Fruit fly (Drosophila melanogaster) whole organism, adult: ENCODE data around the gene HipHop.

Source experiments
- CG11617 ChIP-seq: fragments of 200-800 bp; sonication (Bioruptor generic); optimal IDR thresholded peaks from 2 replicates; lab custom pipeline; 2017; ENCODE audit warnings: mild to moderate bottlenecking, missing biosample characterization, missing genetic modification reagents, missing genetic modification characterization
- CG12768 ChIP-seq: fragments of 200-800 bp; sonication (Bioruptor generic); optimal IDR thresholded peaks from 2 replicates; lab custom pipeline; 2017; ENCODE audit warnings: missing biosample characterization, missing genetic modification characterization, mild to moderate bottlenecking, moderate library complexity, missing genetic modification reagents
- CG14711 ChIP-seq: fragments of 200-800 bp; sonication (Bioruptor generic); optimal IDR thresholded peaks from 2 replicates; lab custom pipeline; 2018; ENCODE audit warnings: missing biosample characterization, mild to moderate bottlenecking, missing genetic modification characterization, moderate library complexity
- CG1620 ChIP-seq: fragments of 200-800 bp; sonication (Bioruptor generic); optimal IDR thresholded peaks from 2 replicates; lab custom pipeline; 2016; ENCODE audit warnings: missing biosample characterization, missing genetic modification characterization
- CG33017 ChIP-seq: fragments of 200-800 bp; sonication (Bioruptor generic); optimal IDR thresholded peaks from 2 replicates; lab custom pipeline; 2018; ENCODE audit warnings: missing biosample characterization, mild to moderate bottlenecking, missing genetic modification characterization, moderate library complexity
- CG5204 ChIP-seq: fragments of 200-800 bp; sonication (Bioruptor generic); optimal IDR thresholded peaks from 2 replicates; lab custom pipeline; 2016; ENCODE audit warnings: missing biosample characterization, missing genetic modification characterization
- CG7045 ChIP-seq: fragments of 200-800 bp; sonication (Bioruptor generic); optimal IDR thresholded peaks from 2 replicates; lab custom pipeline; 2017; ENCODE audit warnings: missing biosample characterization, mild to moderate bottlenecking, missing genetic modification characterization
- CG7101 ChIP-seq: fragments of 200-800 bp; sonication (Bioruptor generic); optimal IDR thresholded peaks from 2 replicates; lab custom pipeline; 2018; ENCODE audit warnings: missing biosample characterization, mild to moderate bottlenecking, missing genetic modification characterization, moderate library complexity
- Clk ChIP-seq: fragments of 200-800 bp; sonication (Bioruptor generic); optimal IDR thresholded peaks from 2 replicates; lab custom pipeline; 2017; ENCODE audit warnings: missing biosample characterization, missing genetic modification characterization
- Crg-1 ChIP-seq: fragments of 200-800 bp; sonication (Bioruptor generic); optimal IDR thresholded peaks from 2 replicates; lab custom pipeline; 2016; ENCODE audit warnings: missing biosample characterization, missing genetic modification characterization
- Hr96 ChIP-seq: fragments of 200-800 bp; sonication (Bioruptor generic); optimal IDR thresholded peaks from 2 replicates; lab custom pipeline; 2016; ENCODE audit warnings: missing biosample characterization, missing genetic modification characterization
- Mnt ChIP-seq: fragments of 200-800 bp; sonication (Bioruptor generic); optimal IDR thresholded peaks from 2 replicates; lab custom pipeline; 2016; ENCODE audit warnings: missing biosample characterization, mild to moderate bottlenecking, missing genetic modification characterization
- bab1 ChIP-seq: fragments of 200-800 bp; sonication (Bioruptor generic); optimal IDR thresholded peaks from 3 replicates; lab custom pipeline; 2019; ENCODE audit warnings: missing biosample characterization, mild to moderate bottlenecking, missing genetic modification characterization, moderate library complexity
- cic ChIP-seq: fragments of 200-800 bp; sonication (Bioruptor generic); optimal IDR thresholded peaks from 2 replicates; lab custom pipeline; 2017; ENCODE audit warnings: missing biosample characterization, mild to moderate bottlenecking, missing genetic modification characterization, moderate library complexity
- cnc ChIP-seq, 2 experiments: fragments of >200 bp; optimal IDR thresholded peaks; 2 replicates each; lab custom pipeline; 2017
- kay ChIP-seq: fragments of 200-800 bp; sonication (Bioruptor generic); peaks from one replicate; lab custom pipeline; 2016; ENCODE audit warnings: missing biosample characterization, missing genetic modification characterization, borderline replicate concordance
- ovo ChIP-seq: fragments of 200-800 bp; sonication (Bioruptor generic); optimal IDR thresholded peaks from 2 replicates; lab custom pipeline; 2016; ENCODE audit warnings: missing biosample characterization, missing genetic modification characterization
- pad ChIP-seq: fragments of 200-800 bp; sonication (Bioruptor generic); optimal IDR thresholded peaks from 3 replicates; lab custom pipeline; 2017; ENCODE audit warnings: missing biosample characterization, missing genetic modification characterization, mild to moderate bottlenecking, moderate library complexity, missing genetic modification reagents
- tj ChIP-seq: fragments of 200-800 bp; sonication (Bioruptor generic); optimal IDR thresholded peaks from 3 replicates; lab custom pipeline; 2017; ENCODE audit warnings: missing biosample characterization, mild to moderate bottlenecking, missing genetic modification characterization, moderate library complexity
- toe ChIP-seq: fragments of 200-800 bp; sonication (Bioruptor generic); optimal IDR thresholded peaks from 2 replicates; lab custom pipeline; 2016; ENCODE audit warnings: missing biosample characterization, missing genetic modification characterization

The HipHop gene

dm6 chr3L:18799508-18800062, 21.4 kb upstream of the HipHop start:
- TF ChIP-seq CG1620 (GFP tag; lab: Kevin White, UChicago) = no peak
- peak; percentile 71 for TF ChIP-seq kay (GFP tag; lab: Kevin White, UChicago)

DNA sequence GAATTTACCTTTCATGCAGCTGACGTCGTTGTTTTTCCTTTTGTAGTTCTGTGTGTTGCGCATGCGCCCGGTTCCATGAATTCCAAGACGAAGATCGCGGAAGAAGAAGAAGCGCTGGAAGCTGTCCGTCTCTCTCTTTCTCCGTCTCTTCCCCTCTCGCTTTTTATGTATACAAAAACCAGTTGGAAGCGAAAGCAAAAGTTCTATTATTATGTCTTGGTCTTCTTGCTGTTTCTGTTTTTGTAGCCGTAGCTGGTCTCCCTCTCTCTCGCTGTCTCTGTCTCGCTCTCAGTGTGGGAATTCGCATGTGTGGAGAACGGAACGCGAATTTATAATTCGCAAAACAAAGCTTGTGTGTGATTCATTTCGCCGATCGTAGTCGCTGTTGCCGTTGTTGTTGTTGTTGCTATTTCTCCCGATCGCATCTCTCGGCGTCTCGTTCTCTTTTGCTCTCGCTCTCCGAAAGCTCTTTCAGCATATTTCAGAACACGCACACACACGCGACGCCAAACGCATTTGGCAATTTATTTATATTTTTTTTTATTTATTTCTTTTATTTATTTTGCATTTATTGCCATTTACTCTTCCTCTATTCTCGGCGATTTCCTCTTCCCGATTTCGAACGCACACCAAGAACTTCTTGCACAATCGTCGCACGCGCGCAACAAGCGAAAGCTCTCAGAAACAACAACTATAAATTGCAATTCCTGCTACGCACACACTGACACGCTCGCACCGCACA, 20.7 kb upstream of the HipHop start:
- TF ChIP-seq tj (GFP tag; lab: Kevin White, UChicago) (peak; percentile 10), CG33017 (tag; lab: Kevin White, UChicago) (peak; percentile 37), CG11617 (GFP tag; lab: Kevin White, UChicago) (no peak), CG7045 (no peak), kay (GFP tag; lab: Kevin White, UChicago) (peak; percentile 98), bab1 (GFP tag; lab: Kevin White, UChicago) (no peak), CG7101 (no peak), Mnt (GFP tag; lab: Kevin White, UChicago) (peak; percentile 69), CG5204 (GFP tag; lab: Kevin White, UChicago) (no peak), CG1620 (GFP tag; lab: Kevin White, UChicago) (no peak), CG14711 (no peak), pad (GFP tag; lab: Kevin White, UChicago) (peak; percentile 82), cic (GFP tag; lab: Kevin White, UChicago) (peak; percentile 70)

dm6 chr3L:18801194-18801695, 19.7 kb upstream of the HipHop start, which contains the start of gene ftz-f1:
ftz-f1 (minus strand) TSS chr3L:18801309.
- TF ChIP-seq CG1620 (GFP tag; lab: Kevin White, UChicago) (no peak), Crg-1 (GFP tag; lab: Kevin White, UChicago) (peak; percentile 18), CG12768 (GFP tag; lab: Kevin White, UChicago) (peak; percentile 50), pad (GFP tag; lab: Kevin White, UChicago) (peak; percentile 82), Clk (GFP tag; lab: Kevin White, UChicago) (no peak), kay (GFP tag; lab: Kevin White, UChicago) (peak; percentile 56), Hr96 (GFP tag; lab: Kevin White, UChicago) (no peak), CG7101 (peak; percentile 71), Mnt (GFP tag; lab: Kevin White, UChicago) (peak; percentile 85), toe (GFP tag; lab: Kevin White, UChicago) (no peak), ovo (GFP tag; lab: Kevin White, UChicago) (peak; percentile 30), cic (GFP tag; lab: Kevin White, UChicago) (peak; percentile 93), CG33017 (tag; lab: Kevin White, UChicago) (peak; percentile 37), bab1 (GFP tag; lab: Kevin White, UChicago) (peak; percentile 66), CG14711 (peak; percentile 11), cnc (optimal IDR thresholded peaks at IDR 0.05; lab: Kevin White, UChicago) (no peak), tj (GFP tag; lab: Kevin White, UChicago) (peak; percentile 36), CG5204 (GFP tag; lab: Kevin White, UChicago) (no peak), CG11617 (GFP tag; lab: Kevin White, UChicago) (peak; percentile 52), CG7045 (peak; percentile 30)

dm6 chr3L:18809067-18809466, 11.9 kb upstream of the HipHop start:
- TF ChIP-seq CG14711 (no peak), CG33017 (tag; lab: Kevin White, UChicago) (no peak), Mnt (GFP tag; lab: Kevin White, UChicago) (no peak), Hr96 (GFP tag; lab: Kevin White, UChicago) (no peak), ovo (GFP tag; lab: Kevin White, UChicago) (no peak), CG11617 (GFP tag; lab: Kevin White, UChicago) (no peak), CG7045 (no peak), pad (GFP tag; lab: Kevin White, UChicago) (no peak)

dm6 chr3L:18810469-18810868, 10.5 kb upstream of the HipHop start:
- TF ChIP-seq CG12768 (GFP tag; lab: Kevin White, UChicago) = peak; percentile 16
- no peak for TF ChIP-seq tj (GFP tag; lab: Kevin White, UChicago)
- TF ChIP-seq kay (GFP tag; lab: Kevin White, UChicago) = peak; percentile 75
- peak; percentile 71 for TF ChIP-seq cic (GFP tag; lab: Kevin White, UChicago)
- no peak for TF ChIP-seq CG1620 (GFP tag; lab: Kevin White, UChicago)
- peak; percentile 36 for TF ChIP-seq CG33017 (tag; lab: Kevin White, UChicago)
- no peak for TF ChIP-seq Crg-1 (GFP tag; lab: Kevin White, UChicago)

- TF ChIP-seq cic (GFP tag; lab: Kevin White, UChicago) (peak; percentile 21), Mnt (GFP tag; lab: Kevin White, UChicago) (no peak), kay (GFP tag; lab: Kevin White, UChicago) (peak; percentile 90), ovo (GFP tag; lab: Kevin White, UChicago) (no peak)
Observed at dm6 chr3L:18812141-18812736, 8.7 kb upstream of the HipHop start.
